Worm (Caenorhabditis elegans): ENCODE results near the gene AH6.17.

DNA sequence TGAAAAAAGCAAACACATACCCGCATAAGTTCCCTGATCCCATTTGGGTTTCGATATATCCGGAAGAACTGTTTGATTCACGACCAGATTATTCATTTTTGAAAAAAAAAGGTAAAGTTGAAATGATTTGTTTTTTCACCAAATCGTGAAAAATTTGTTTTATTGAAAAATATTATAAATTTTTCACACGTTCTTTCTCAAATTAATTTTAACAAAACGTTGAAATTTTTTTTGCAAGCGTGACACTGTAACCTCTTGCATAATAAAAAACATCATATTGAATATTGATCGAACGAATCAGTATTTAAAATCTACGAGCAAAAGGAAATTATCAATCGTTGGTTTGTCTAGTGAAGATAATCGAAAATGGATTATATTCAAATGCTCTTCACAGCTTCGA lies 4.2 kb upstream of the AH6.17 start, which contains the start of the genes sfxn-1.1 and AH6.3:
- TF ChIP-seq ama-1 (optimal IDR thresholded peaks at IDR 0.05) (no peak), tbx-11 (GFP tag; IDR thresholded peaks at IDR 0.05) (no peak), hnd-1 (tag; optimal IDR thresholded peaks at IDR 0.05) (no peak), ets-7 (tag; optimal IDR thresholded peaks at IDR 0.05) (no peak), flt-1 (GFP tag; IDR thresholded peaks at IDR 0.05) (no peak)

All from whole organism, early embryonic.